Worm (Caenorhabditis elegans): Measurements from ENCODE around the gene seip-1.
"Not testable (repeated sequence)": the region's sequence is repeated elsewhere in the genome, so short reads cannot be mapped to it uniquely, and the experiment has no call there.

Gene seip-1

ce11 chrV:6044853-6045594 is 8.0 kb downstream of the seip-1 start, which contains the start of gene R01B10.3:
TSS of gene R01B10.3 (minus strand) at chrV:6045129.
- TF ChIP-seq him-1 (tag; optimal IDR thresholded peaks at IDR 0.05) (no peak), dao-5 (tag; optimal IDR thresholded peaks at IDR 0.05) (no peak), W03F9.2 (tag; optimal IDR thresholded peaks at IDR 0.05) (no peak)

- no peak for TF ChIP-seq him-1 (tag; optimal IDR thresholded peaks at IDR 0.05)
These were observed 8.6 kb downstream of the seip-1 start for ce11 chrV:6044448-6044847.

ce11 chrV:6043275-6044271 is 9.5 kb downstream of the seip-1 start, which contains the start of gene cpi-2:
TSS of gene cpi-2 (plus strand) at chrV:6044062.
- TF ChIP-seq him-1 (tag; optimal IDR thresholded peaks at IDR 0.05) (no peak), dao-5 (tag; optimal IDR thresholded peaks at IDR 0.05) (no peak), W03F9.2 (tag; optimal IDR thresholded peaks at IDR 0.05) (no peak)

ce11 chrV:6041375-6041774 is 11.7 kb downstream of the seip-1 start, which contains the start of gene R01B10.2:
TSS of gene R01B10.2 (minus strand) at chrV:6041475.
- no peak for TF ChIP-seq him-1 (tag; optimal IDR thresholded peaks at IDR 0.05)
- no peak for TF ChIP-seq dao-5 (tag; optimal IDR thresholded peaks at IDR 0.05)
- no peak for TF ChIP-seq W03F9.2 (tag; optimal IDR thresholded peaks at IDR 0.05)

- TF ChIP-seq dao-5, W03F9.2, him-1 (tag; optimal IDR thresholded peaks at IDR 0.05): not testable (repeated sequence)
These were observed 14.5 kb downstream of the seip-1 start, which contains the start of gene F29G9.1 for ce11 chrV:6038405-6039151. TSS of gene F29G9.1 (plus strand) at chrV:6039101.

ce11 chrV:6036547-6036946 is 16.5 kb downstream of the seip-1 start:
- TF ChIP-seq W03F9.2 (tag; optimal IDR thresholded peaks at IDR 0.05) (no peak), dao-5 (tag; optimal IDR thresholded peaks at IDR 0.05) (no peak), him-1 (tag; optimal IDR thresholded peaks at IDR 0.05) (no peak)

ce11 chrV:6034714-6035113 is 18.3 kb downstream of the seip-1 start, which contains the start of gene dhs-17:
TSS of gene dhs-17 (minus strand) at chrV:6034814.
- TF ChIP-seq W03F9.2 (tag; optimal IDR thresholded peaks at IDR 0.05) (no peak), him-1 (tag; optimal IDR thresholded peaks at IDR 0.05) (no peak), dao-5 (tag; optimal IDR thresholded peaks at IDR 0.05) (no peak)

- TF ChIP-seq W03F9.2 (tag; optimal IDR thresholded peaks at IDR 0.05) (no peak), him-1 (tag; optimal IDR thresholded peaks at IDR 0.05) (no peak), dao-5 (tag; optimal IDR thresholded peaks at IDR 0.05) (no peak)
These were observed 19.5 kb downstream of the seip-1 start for ce11 chrV:6033512-6033911.

- TF ChIP-seq W03F9.2 (tag; optimal IDR thresholded peaks at IDR 0.05) (no peak), dao-5 (tag; optimal IDR thresholded peaks at IDR 0.05) (no peak), him-1 (tag; optimal IDR thresholded peaks at IDR 0.05) (no peak)
These were observed 21.5 kb downstream of the seip-1 start for ce11 chrV:6031585-6031984.

ce11 chrV:6030559-6030975 is 22.5 kb downstream of the seip-1 start:
- TF ChIP-seq W03F9.2 (tag; optimal IDR thresholded peaks at IDR 0.05) (no peak), him-1 (tag; optimal IDR thresholded peaks at IDR 0.05) (peak; percentile 48)

- TF ChIP-seq him-1 (tag; optimal IDR thresholded peaks at IDR 0.05) (no peak), dao-5 (tag; optimal IDR thresholded peaks at IDR 0.05) (no peak), W03F9.2 (tag; optimal IDR thresholded peaks at IDR 0.05) (no peak)
These were observed 31.0 kb downstream of the seip-1 start for ce11 chrV:6022076-6022475.

ce11 chrV:6018944-6019450 is 34.0 kb downstream of the seip-1 start, which contains the start of gene picc-1:
TSS of gene picc-1 (plus strand) at chrV:6018994.
- TF ChIP-seq dao-5 (tag; optimal IDR thresholded peaks at IDR 0.05): no peak

- TF ChIP-seq him-1 (tag; optimal IDR thresholded peaks at IDR 0.05) (no peak), W03F9.2 (tag; optimal IDR thresholded peaks at IDR 0.05) (peak; percentile 90), dao-5 (tag; optimal IDR thresholded peaks at IDR 0.05) (no peak)
These were observed 35.4 kb downstream of the seip-1 start, which contains the start of the genes rpt-2 and aps-1 for ce11 chrV:6017630-6018029. TSS of gene rpt-2 (minus strand) at chrV:6017669. TSS of gene aps-1 (plus strand) at chrV:6017970.

Data from whole organism, L4/young adult.